Worm (Caenorhabditis elegans) whole organism, L4 larva: ENCODE measurements around the gene ghi-1.
A peak's percentile ranks its signal among the peaks of the same experiment; 100 is the strongest.

ENCODE experiments used
- F10B5.3 ChIP-seq: sonication (generic microtip); optimal IDR thresholded peaks from 2 replicates; lab custom pipeline; 2016; ENCODE audit warnings: mild to moderate bottlenecking, missing genetic modification characterization, missing compliant biosample characterization
- T26A8.4 ChIP-seq: fragments of 200-800 bp; sonication (Bioruptor generic); IDR thresholded peaks from 2 replicates; pipeline ENCODE4 v1.3.6; 2022; ENCODE audit warnings: missing genetic modification characterization, missing compliant biosample characterization
- Y48G9A.11 ChIP-seq: fragments of 200-800 bp; sonication (Bioruptor generic); IDR thresholded peaks from 2 replicates; pipeline ENCODE4 v1.3.6; 2022; ENCODE audit warnings: missing genetic modification reagents, missing genetic modification characterization, missing compliant biosample characterization
- Y75B8A.6 ChIP-seq: fragments of 200-800 bp; sonication (Bioruptor generic); IDR thresholded peaks from 2 replicates; pipeline ENCODE4 v1.3.6; 2022; ENCODE audit warnings: missing genetic modification reagents, missing genetic modification characterization, missing compliant biosample characterization
- aha-1 ChIP-seq: fragments of 150-350 bp; peaks from one replicate; lab custom pipeline; 2014; ENCODE audit warnings: missing biosample characterization, missing genetic modification characterization
- aly-2 ChIP-seq: sonication (generic microtip); optimal IDR thresholded peaks from 2 replicates; lab custom pipeline; 2018; ENCODE audit warnings: missing biosample characterization, missing genetic modification characterization
- ama-1 ChIP-seq: fragments of 150-350 bp; optimal IDR thresholded peaks from 2 replicates; lab custom pipeline; 2014; ENCODE audit warnings: inconsistent platforms, mixed read lengths
- daf-12 ChIP-seq: fragments of 150-350 bp; optimal IDR thresholded peaks from 2 replicates; lab custom pipeline; 2014; ENCODE audit warnings: missing biosample characterization, missing genetic modification reagents, missing genetic modification characterization
- daf-16 ChIP-seq, 3 experiments: sonication (generic microtip); optimal IDR thresholded peaks; 2 replicates each; lab custom pipeline; 2016 to 2017; ENCODE audit warnings: missing genetic modification characterization in 3 of 3, missing genetic modification reagents in 3 of 3, mild to moderate bottlenecking in 2 of 3, missing compliant biosample characterization in 2 of 3, missing biosample characterization in 1 of 3, moderate library complexity in 1 of 3
- dmd-6 ChIP-seq: fragments of 200-800 bp; sonication (Bioruptor generic); IDR thresholded peaks from 2 replicates; pipeline ENCODE4 v1.3.6; 2022; ENCODE audit warnings: missing genetic modification reagents, missing genetic modification characterization, missing compliant biosample characterization
- dmd-8 ChIP-seq: fragments of 200-800 bp; sonication (Bioruptor generic); IDR thresholded peaks from 2 replicates; pipeline ENCODE4 v1.3.6; 2022; ENCODE audit warnings: missing genetic modification characterization, missing compliant biosample characterization
- dpl-1 ChIP-seq: fragments of 150-350 bp; optimal IDR thresholded peaks from 2 replicates; lab custom pipeline; 2014; ENCODE audit warnings: missing biosample characterization, missing genetic modification reagents, missing genetic modification characterization
- egl-27 ChIP-seq: sonication (generic microtip); optimal IDR thresholded peaks from 3 replicates; lab custom pipeline; 2017; ENCODE audit warnings: missing biosample characterization, missing genetic modification reagents, missing genetic modification characterization
- egl-43 ChIP-seq: fragments of 200-800 bp; sonication (Bioruptor generic); IDR thresholded peaks from 2 replicates; pipeline ENCODE4 v1.3.6; 2022; ENCODE audit warnings: missing genetic modification reagents, missing genetic modification characterization, missing compliant biosample characterization
- hif-1 ChIP-seq, 2 experiments: sonication (generic microtip); optimal IDR thresholded peaks; 2 replicates each; lab custom pipeline; 2016 to 2017; ENCODE audit warnings: missing compliant biosample characterization in 2 of 2, missing genetic modification characterization in 2 of 2, missing genetic modification reagents in 2 of 2, missing genotype in 2 of 2, mild to moderate bottlenecking in 1 of 2
- hlh-11 ChIP-seq: fragments of 200-800 bp; sonication (Bioruptor generic); optimal IDR thresholded peaks from 2 replicates; lab custom pipeline; 2018; ENCODE audit warnings: mild to moderate bottlenecking, missing genetic modification characterization, missing compliant biosample characterization
- hmg-1.1 ChIP-seq: fragments of 200-800 bp; sonication (Bioruptor generic); IDR thresholded peaks from 2 replicates; pipeline ENCODE4 v1.3.6; 2022; ENCODE audit warnings: missing genetic modification reagents, missing genetic modification characterization, missing compliant biosample characterization
- lim-7 ChIP-seq: fragments of 200-800 bp; sonication (Bioruptor generic); IDR thresholded peaks from 2 replicates; pipeline ENCODE4 v1.3.6; 2022; ENCODE audit warnings: missing genetic modification characterization, missing compliant biosample characterization
- lin-1 ChIP-seq: fragments of 200-800 bp; sonication (Bioruptor generic); IDR thresholded peaks from 2 replicates; pipeline ENCODE4 v1.3.6; 2022; ENCODE audit warnings: missing genetic modification reagents, missing genetic modification characterization, missing compliant biosample characterization
- lin-13 ChIP-seq: fragments of 150-350 bp; optimal IDR thresholded peaks from 2 replicates; lab custom pipeline; 2014; ENCODE audit warnings: missing biosample characterization, missing genetic modification reagents, missing genetic modification characterization
- lin-15B ChIP-seq: fragments of 150-350 bp; sonication (generic microtip); optimal IDR thresholded peaks from 3 replicates; lab custom pipeline; 2014; ENCODE audit warnings: missing biosample characterization, missing genetic modification characterization
- lin-38 ChIP-seq: fragments of 200-800 bp; sonication (Bioruptor generic); IDR thresholded peaks from 2 replicates; pipeline ENCODE4 v1.3.6; 2022; ENCODE audit warnings: missing genetic modification reagents, missing genetic modification characterization, missing compliant biosample characterization
- lin-39 ChIP-seq: fragments of 150-350 bp; optimal IDR thresholded peaks from 2 replicates; lab custom pipeline; 2014; ENCODE audit warnings: missing biosample characterization, missing genetic modification reagents, missing genetic modification characterization
- lsy-2 ChIP-seq, 2 experiments: fragments of 150-350 bp in 1 of 2; sonication (generic microtip) in 1 of 2; optimal IDR thresholded peaks; 2 replicates each; lab custom pipeline; 2014 to 2017; ENCODE audit warnings: missing biosample characterization in 2 of 2, missing genetic modification characterization in 2 of 2
- madf-5 ChIP-seq, 2 experiments: fragments of 200-800 bp; sonication (Bioruptor generic); IDR thresholded peaks; 2 replicates each; pipeline ENCODE4 v1.3.6; 2022; ENCODE audit warnings: missing compliant biosample characterization in 2 of 2, missing genetic modification characterization in 2 of 2
- mdl-1 ChIP-seq, 2 experiments: fragments of 150-350 bp in 1 of 2; sonication (generic microtip) in 1 of 2; optimal IDR thresholded peaks; 2 replicates each; lab custom pipeline; 2014 to 2017; ENCODE audit warnings: missing biosample characterization in 2 of 2, missing genetic modification characterization in 2 of 2
- mes-2 ChIP-seq: sonication (generic microtip); optimal IDR thresholded peaks from 2 replicates; lab custom pipeline; 2016; ENCODE audit warnings: missing genotype, mild to moderate bottlenecking, missing genetic modification characterization, missing compliant biosample characterization; ENCODE audit not compliant: poor library complexity, severe bottlenecking
- nhr-10 ChIP-seq: fragments of 150-350 bp; optimal IDR thresholded peaks from 2 replicates; lab custom pipeline; 2014; ENCODE audit warnings: missing biosample characterization, missing genetic modification characterization
- nhr-102 ChIP-seq: sonication (generic microtip); optimal IDR thresholded peaks from 2 replicates; lab custom pipeline; 2016; ENCODE audit warnings: mild to moderate bottlenecking, missing genetic modification characterization, moderate library complexity, missing compliant biosample characterization
- nhr-237 ChIP-seq: sonication (generic microtip); optimal IDR thresholded peaks from 2 replicates; lab custom pipeline; 2017; ENCODE audit warnings: missing biosample characterization, missing genetic modification characterization
- nhr-42 ChIP-seq: fragments of 200-800 bp; sonication (Bioruptor generic); IDR thresholded peaks from 2 replicates; pipeline ENCODE4 v1.3.6; 2022; ENCODE audit warnings: missing genetic modification characterization, missing compliant biosample characterization
- nhr-6 ChIP-seq: fragments of 150-350 bp; optimal IDR thresholded peaks from 2 replicates; lab custom pipeline; 2014; ENCODE audit warnings: missing biosample characterization, missing genetic modification characterization
- nhr-76 ChIP-seq: fragments of 150-350 bp; optimal IDR thresholded peaks from 2 replicates; lab custom pipeline; 2014; ENCODE audit warnings: missing biosample characterization, missing genetic modification characterization
- php-3 ChIP-seq: fragments of 200-800 bp; sonication (Bioruptor generic); IDR thresholded peaks from 2 replicates; pipeline ENCODE4 v1.3.6; 2022; ENCODE audit warnings: missing genetic modification reagents, missing genetic modification characterization, missing compliant biosample characterization
- rbr-2 ChIP-seq: sonication (generic microtip); optimal IDR thresholded peaks from 2 replicates; lab custom pipeline; 2016; ENCODE audit warnings: missing genotype, missing genetic modification characterization, missing compliant biosample characterization
- sdz-12 ChIP-seq: fragments of 200-800 bp; sonication (Bioruptor generic); optimal IDR thresholded peaks from 2 replicates; lab custom pipeline; 2018; ENCODE audit warnings: mild to moderate bottlenecking, missing genetic modification characterization, missing compliant biosample characterization
- set-16 ChIP-seq: fragments of 200-800 bp; sonication (Bioruptor generic); IDR thresholded peaks from 2 replicates; pipeline ENCODE4 v1.3.6; 2022; ENCODE audit warnings: missing genetic modification reagents, missing genetic modification characterization, missing compliant biosample characterization
- skn-1 ChIP-seq: fragments of 150-350 bp; optimal IDR thresholded peaks from 2 replicates; lab custom pipeline; 2014; ENCODE audit warnings: missing biosample characterization, missing genetic modification characterization
- snpc-1.2 ChIP-seq: fragments of 200-800 bp; sonication (Bioruptor generic); IDR thresholded peaks from 2 replicates; pipeline ENCODE4 v1.3.6; 2022; ENCODE audit warnings: missing genetic modification reagents, missing genetic modification characterization, missing compliant biosample characterization
- snpc-4 ChIP-seq: fragments of 150-350 bp; optimal IDR thresholded peaks from 2 replicates; lab custom pipeline; 2014; ENCODE audit warnings: missing biosample characterization, missing genetic modification characterization
- spr-1 ChIP-seq: sonication (generic microtip); optimal IDR thresholded peaks from 2 replicates; lab custom pipeline; 2016; ENCODE audit warnings: mild to moderate bottlenecking, missing genetic modification characterization, missing compliant biosample characterization
- spr-3 ChIP-seq: fragments of 200-800 bp; sonication (Bioruptor generic); optimal IDR thresholded peaks from 2 replicates; lab custom pipeline; 2018; ENCODE audit warnings: mild to moderate bottlenecking, missing genetic modification characterization, missing compliant biosample characterization
- tag-97 ChIP-seq: fragments of 200-800 bp; sonication (Bioruptor generic); IDR thresholded peaks from 2 replicates; pipeline ENCODE4 v1.3.6; 2022; ENCODE audit warnings: missing genetic modification characterization, missing compliant biosample characterization
- unc-39 ChIP-seq: sonication (generic microtip); optimal IDR thresholded peaks from 2 replicates; lab custom pipeline; 2017; ENCODE audit warnings: missing biosample characterization, missing genetic modification characterization
- zfp-3 ChIP-seq: fragments of 200-800 bp; sonication (Bioruptor generic); conservative IDR thresholded peaks from 2 replicates; pipeline ENCODE4 v1.3.6; 2022; ENCODE audit warnings: missing genetic modification reagents, missing genetic modification characterization, missing compliant biosample characterization
- zip-11 ChIP-seq: fragments of 200-800 bp; sonication (Bioruptor generic); IDR thresholded peaks from 2 replicates; pipeline ENCODE4 v1.3.6; 2022; ENCODE audit warnings: missing genetic modification characterization, missing compliant biosample characterization
- zip-2 ChIP-seq: fragments of 150-350 bp; optimal IDR thresholded peaks from 2 replicates; lab custom pipeline; 2014; ENCODE audit warnings: missing biosample characterization, missing genetic modification characterization
- ztf-11 ChIP-seq: fragments of 150-350 bp; optimal IDR thresholded peaks from 2 replicates; lab custom pipeline; 2014; ENCODE audit warnings: missing biosample characterization, missing genetic modification characterization

The ghi-1 gene

DNA sequence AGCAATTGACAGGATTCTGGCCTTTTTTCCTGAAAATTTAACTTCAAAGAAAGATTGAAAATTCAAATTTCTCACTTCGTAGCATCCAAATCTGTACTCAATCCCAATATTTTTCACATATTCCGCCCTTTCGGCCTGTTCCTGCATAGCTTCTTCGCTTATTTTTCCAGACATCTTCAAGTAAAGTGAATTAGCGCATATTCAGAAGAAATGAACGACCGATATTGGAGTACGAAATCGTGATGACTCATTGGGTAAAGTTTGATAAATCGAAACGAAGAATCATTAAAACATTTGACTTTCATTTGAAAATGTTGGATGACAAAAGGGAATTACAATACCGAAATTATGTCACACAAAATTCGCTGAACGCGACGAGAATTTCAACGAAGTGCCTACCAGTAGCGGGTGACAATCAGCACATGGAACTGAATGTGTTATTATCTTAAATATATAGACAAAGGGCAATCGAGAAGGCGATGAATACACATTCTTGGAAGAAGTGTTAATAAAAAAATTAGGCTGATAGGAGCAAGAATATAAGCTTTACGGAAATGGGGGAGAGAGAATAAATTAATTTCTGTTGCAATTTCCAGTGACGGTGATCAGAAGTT lies 4.5 kb downstream of the ghi-1 start, which contains the start of gene coa-7 (continued):
- TF ChIP-seq Y48G9A.11 (GFP tag; lab: Robert Waterston, UW) (peak; percentile 6; the same call in 1 of the 2 replicates), T26A8.4 (GFP tag; lab: Robert Waterston, UW) (0 out of 2 replicates have a peak, but pooled peaks have one; percentile 19), egl-27 (no peak), dpl-1 (GFP tag; lab: Kevin White, UChicago) (no peak), ztf-11 (tag; lab: Kevin White, UChicago) (no peak), zfp-3 (GFP tag; lab: Robert Waterston, UW) (no peak), lin-15B (tag; lab: Kevin White, UChicago) (no peak), egl-43 (no peak), Y75B8A.6 (GFP tag; lab: Robert Waterston, UW) (no peak), ama-1 (lab: Kevin White, UChicago) (peak; percentile 78), lin-38 (peak; percentile 36; the same call in 1 of the 2 replicates), php-3 (GFP tag; lab: Robert Waterston, UW) (no peak), skn-1 (tag; lab: Kevin White, UChicago) (no peak), F10B5.3 (tag; lab: Kevin White, UChicago) (no peak), tag-97 (no peak), snpc-4 (no peak), nhr-102 (tag; lab: Kevin White, UChicago) (no peak)

DNA sequence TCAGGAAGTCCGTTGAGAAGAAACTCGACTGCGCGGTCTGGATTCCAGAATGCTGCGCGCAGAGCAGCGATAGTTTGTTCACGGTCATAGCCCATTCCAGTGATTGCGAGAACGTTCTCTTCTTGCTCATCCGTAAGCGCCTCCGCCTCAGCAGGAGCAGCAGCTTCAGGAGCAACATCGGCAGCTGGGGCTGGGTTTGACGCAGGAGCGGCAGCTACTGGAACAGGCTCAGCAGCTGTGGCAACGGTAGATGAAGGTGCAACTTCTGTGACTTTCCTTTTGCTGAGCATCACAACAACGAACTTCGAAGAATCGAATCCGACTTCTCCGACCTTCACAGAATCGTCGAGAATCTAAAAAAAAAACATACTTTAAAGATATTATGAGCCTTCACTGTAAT lies 5.6 kb downstream of the ghi-1 start:
- TF ChIP-seq nhr-237 (tag; lab: Kevin White, UChicago) = no peak
- peak; percentile 87 for TF ChIP-seq set-16 (GFP tag; lab: Robert Waterston, UW)
- TF ChIP-seq, all 104 proteins: peak for 1

DNA sequence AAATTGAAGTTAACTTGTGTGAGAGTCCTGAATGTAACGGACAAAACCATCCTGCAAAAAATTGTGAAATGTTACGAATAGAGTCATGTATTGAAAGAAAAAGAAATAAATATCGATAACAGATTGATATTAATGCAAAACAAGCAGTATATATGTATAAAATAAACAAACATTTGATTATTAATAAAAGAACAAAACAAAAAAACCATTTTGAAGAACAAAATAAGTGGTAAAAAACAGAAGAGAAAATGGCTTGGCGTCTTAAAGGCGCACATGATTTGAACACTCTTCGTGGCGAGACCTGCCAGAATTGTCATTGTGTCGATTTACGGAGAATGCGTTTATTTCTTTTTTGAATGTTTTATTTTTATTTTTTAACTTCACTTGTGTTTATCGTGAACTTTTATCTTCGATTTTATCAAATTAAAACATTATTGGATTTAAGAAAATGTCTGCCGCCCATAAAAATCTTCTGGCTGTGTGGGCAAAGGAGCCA lies 6.2 kb downstream of the ghi-1 start, which contains the start of the genes rad-23 and rpn-12:
Gene rad-23, minus strand, starts transcription at position 51 of the 496 bp plus-strand sequence.
Gene rpn-12, plus strand, starts transcription at position 446 of the 496 bp plus-strand sequence.
- TF ChIP-seq rbr-2 (tag; lab: Kevin White, UChicago) = peak; percentile 1
- no peak for TF ChIP-seq spr-1 (tag; lab: Kevin White, UChicago)
- TF ChIP-seq spr-3 (GFP tag; lab: Kevin White, UChicago) = no peak
- TF ChIP-seq hmg-1.1 (GFP tag; lab: Robert Waterston, UW) = no peak
- no peak for TF ChIP-seq zip-11 (GFP tag; lab: Robert Waterston, UW)
- peak; percentile 74 for TF ChIP-seq mes-2
- no peak for TF ChIP-seq nhr-42 (GFP tag; lab: Robert Waterston, UW)
- no peak for TF ChIP-seq lim-7
- TF ChIP-seq lin-39 (tag; lab: Kevin White, UChicago) = no peak
- peak; percentile 65 for TF ChIP-seq aha-1 (tag; lab: Kevin White, UChicago)
- no peak for TF ChIP-seq madf-5 (GFP tag; IDR thresholded peaks at IDR 0.05; lab: Robert Waterston, UW)
- TF ChIP-seq F10B5.3 (tag; lab: Kevin White, UChicago) = no peak
- no peak for TF ChIP-seq sdz-12 (GFP tag; lab: Kevin White, UChicago)
- TF ChIP-seq snpc-1.2 (GFP tag; lab: Robert Waterston, UW) = no peak
- no peak for TF ChIP-seq dmd-6
- TF ChIP-seq hif-1 (tag; optimal IDR thresholded peaks at IDR 0.05; lab: Kevin White, UChicago) = peak in 1 of 2 experiments; percentile 18
- TF ChIP-seq nhr-76 (tag; lab: Kevin White, UChicago) = no peak
- no peak for TF ChIP-seq aly-2 (tag; lab: Kevin White, UChicago)
- no peak for TF ChIP-seq lin-1 (GFP tag; lab: Robert Waterston, UW)
- TF ChIP-seq lin-13 (GFP tag; lab: Kevin White, UChicago) = peak; percentile 32
- TF ChIP-seq zfp-3 (GFP tag; lab: Robert Waterston, UW) = no peak
- no peak for TF ChIP-seq zip-2 (tag; lab: Kevin White, UChicago)
- TF ChIP-seq nhr-6 (tag; lab: Kevin White, UChicago) = peak; percentile 24
- TF ChIP-seq php-3 (GFP tag; lab: Robert Waterston, UW) = no peak
- peak in 1 of 2 experiments; percentile 90 for TF ChIP-seq lsy-2 (tag; optimal IDR thresholded peaks at IDR 0.05; lab: Kevin White, UChicago)
- no peak for TF ChIP-seq daf-16 (GFP tag; optimal IDR thresholded peaks at IDR 0.05; lab: Kevin White, UChicago)
- peak; percentile 72 for TF ChIP-seq daf-16 (tag; optimal IDR thresholded peaks at IDR 0.05; lab: Kevin White, UChicago)
- TF ChIP-seq daf-12 = no peak
- no peak for TF ChIP-seq nhr-10 (tag; lab: Kevin White, UChicago)
- no peak for TF ChIP-seq unc-39 (tag; lab: Kevin White, UChicago)
- no peak for TF ChIP-seq dmd-8 (GFP tag; lab: Robert Waterston, UW)
- TF ChIP-seq hlh-11 (tag; lab: Kevin White, UChicago) = peak; percentile 14
- peak in 1 of 2 experiments; percentile 27 for TF ChIP-seq mdl-1 (tag; optimal IDR thresholded peaks at IDR 0.05; lab: Kevin White, UChicago)
